Worm (Caenorhabditis elegans) whole organism, mixed stage, embryonic: ENCODE data around the gene F17E9.2.

Experiments used
- lsy-2 ChIP-seq: fragments of 150-350 bp; optimal IDR thresholded peaks from 2 replicates; lab custom pipeline; 2014; ENCODE audit warnings: missing biosample characterization, missing genetic modification characterization
- mab-5 ChIP-seq: fragments of 150-350 bp; optimal IDR thresholded peaks from 2 replicates; lab custom pipeline; 2014; ENCODE audit warnings: missing biosample characterization, missing genetic modification characterization
- nhr-12 ChIP-seq: fragments of 150-350 bp; optimal IDR thresholded peaks from 2 replicates; lab custom pipeline; 2014; ENCODE audit warnings: missing biosample characterization, missing genetic modification characterization
- nhr-237 ChIP-seq: fragments of 150-350 bp; optimal IDR thresholded peaks from 2 replicates; lab custom pipeline; 2014; ENCODE audit warnings: missing biosample characterization, missing genetic modification characterization
- nhr-28 ChIP-seq: fragments of 150-350 bp; optimal IDR thresholded peaks from 2 replicates; lab custom pipeline; 2014; ENCODE audit warnings: missing biosample characterization, missing genetic modification characterization
- pha-4 ChIP-seq: fragments of 150-350 bp; optimal IDR thresholded peaks from 2 replicates; lab custom pipeline; 2018; ENCODE audit warnings: missing biosample characterization, missing genetic modification reagents, missing genetic modification characterization
- sem-2 ChIP-seq: fragments of 200-800 bp; sonication (Bioruptor generic); optimal IDR thresholded peaks from 2 replicates; lab custom pipeline; 2018; ENCODE audit warnings: mild to moderate bottlenecking, missing genetic modification characterization, missing compliant biosample characterization
- sptf-1 ChIP-seq: sonication (generic microtip); optimal IDR thresholded peaks from 2 replicates; lab custom pipeline; 2017; ENCODE audit warnings: mild to moderate bottlenecking, missing genetic modification characterization, moderate library complexity, missing compliant biosample characterization
- unc-39 ChIP-seq: fragments of 150-350 bp; optimal IDR thresholded peaks from 2 replicates; lab custom pipeline; 2014; ENCODE audit warnings: missing biosample characterization, missing genetic modification characterization
- unc-62 ChIP-seq: fragments of 150-350 bp; optimal IDR thresholded peaks from 2 replicates; lab custom pipeline; 2014; ENCODE audit warnings: missing biosample characterization, missing genetic modification reagents, missing genetic modification characterization

DNA sequence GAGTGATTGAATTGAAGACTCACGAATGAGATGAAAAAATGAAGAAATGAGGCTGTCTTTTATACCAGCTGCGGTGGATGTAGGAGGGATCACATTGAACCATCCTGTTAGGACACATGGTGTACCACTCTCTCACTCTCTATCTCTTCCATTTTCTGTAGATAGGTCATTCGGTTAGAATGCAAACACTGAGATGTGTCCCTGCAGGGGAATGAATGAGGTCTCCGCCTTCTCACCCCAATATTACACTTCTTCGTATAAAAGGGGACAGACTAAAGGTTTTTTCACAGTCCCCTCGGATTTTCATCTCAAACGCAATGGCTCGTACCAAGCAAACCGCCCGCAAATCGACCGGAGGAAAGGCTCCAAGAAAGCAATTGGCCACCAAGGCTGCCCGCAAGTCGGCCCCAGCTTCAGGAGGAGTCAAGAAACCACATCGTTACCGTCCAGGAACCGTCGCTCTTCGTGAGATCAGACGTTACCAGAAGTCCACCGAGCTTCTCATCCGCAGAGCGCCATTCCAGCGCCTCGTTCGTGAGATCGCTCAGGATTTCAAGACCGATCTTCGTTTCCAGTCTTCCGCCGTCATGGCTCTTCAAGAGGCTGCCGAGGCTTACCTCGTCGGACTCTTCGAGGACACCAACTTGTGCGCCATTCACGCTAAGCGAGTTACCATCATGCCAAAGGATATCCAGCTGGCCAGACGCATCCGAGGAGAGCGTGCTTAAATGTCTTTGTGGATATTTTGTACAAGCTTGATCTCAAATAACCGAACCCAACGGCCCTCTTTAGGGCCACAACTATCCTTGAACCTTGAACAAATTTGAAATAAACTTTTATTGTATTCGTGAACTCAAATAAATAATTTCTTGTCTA lies 21.5 kb upstream of the F17E9.2 start, which contains the start of gene his-32:
- TF ChIP-seq unc-62 (GFP tag; lab: Kevin White, UChicago) = peak; percentile 89
- peak; percentile 78 for TF ChIP-seq lsy-2
- no peak for TF ChIP-seq mab-5 (tag; lab: Kevin White, UChicago)
- TF ChIP-seq nhr-28 (tag; lab: Kevin White, UChicago) = no peak
- peak; percentile 96 for TF ChIP-seq unc-39 (tag; lab: Kevin White, UChicago)
- peak; percentile 78 for TF ChIP-seq sem-2 (GFP tag; lab: Kevin White, UChicago)
- peak; percentile 87 for TF ChIP-seq nhr-12 (tag; lab: Kevin White, UChicago)
- TF ChIP-seq nhr-237 (tag; lab: Kevin White, UChicago) = no peak
- TF ChIP-seq pha-4 = peak; percentile 92
- TF ChIP-seq sptf-1 (tag; lab: Kevin White, UChicago) = peak; percentile 70
